Worm (Caenorhabditis elegans) whole organism, L3 larva: ENCODE measurements around the gene pqn-27.

ENCODE experiments used
- R02D3.7 ChIP-seq: fragments of 150-350 bp; optimal IDR thresholded peaks from 2 replicates; lab custom pipeline; 2014; ENCODE audit warnings: missing biosample characterization, missing genetic modification characterization
- ZK546.5 ChIP-seq: sonication (generic microtip); optimal IDR thresholded peaks from 2 replicates; lab custom pipeline; 2017; ENCODE audit warnings: missing biosample characterization, missing genetic modification characterization
- aly-2 ChIP-seq: fragments of 150-350 bp; optimal IDR thresholded peaks from 2 replicates; lab custom pipeline; 2014; ENCODE audit warnings: missing biosample characterization, missing genetic modification characterization
- ama-1 ChIP-seq: fragments of 150-350 bp; optimal IDR thresholded peaks from 2 replicates; lab custom pipeline; 2018
- ceh-16 ChIP-seq: sonication (generic microtip); optimal IDR thresholded peaks from 2 replicates; lab custom pipeline; 2017; ENCODE audit warnings: missing biosample characterization, missing genetic modification characterization
- ceh-28 ChIP-seq: fragments of 150-350 bp; optimal IDR thresholded peaks from 2 replicates; lab custom pipeline; 2014; ENCODE audit warnings: missing biosample characterization, missing genetic modification reagents, missing genetic modification characterization
- ceh-82 ChIP-seq: fragments of 150-350 bp; optimal IDR thresholded peaks from 2 replicates; lab custom pipeline; 2014; ENCODE audit warnings: missing biosample characterization, missing genetic modification characterization
- ceh-9 ChIP-seq: sonication (generic microtip); optimal IDR thresholded peaks from 2 replicates; lab custom pipeline; 2018; ENCODE audit warnings: missing biosample characterization, missing genetic modification characterization
- daf-12 ChIP-seq: fragments of 150-350 bp; optimal IDR thresholded peaks from 2 replicates; lab custom pipeline; 2014; ENCODE audit warnings: missing biosample characterization, missing genetic modification reagents, missing genetic modification characterization
- egl-27 ChIP-seq: sonication (generic microtip); optimal IDR thresholded peaks from 4 replicates; lab custom pipeline; 2017; ENCODE audit warnings: missing biosample characterization, missing genetic modification reagents, missing genetic modification characterization
- egl-5 ChIP-seq: fragments of 150-350 bp; optimal IDR thresholded peaks from 2 replicates; lab custom pipeline; 2017; ENCODE audit warnings: missing biosample characterization, missing genetic modification reagents, missing genetic modification characterization, inconsistent platforms
- elt-1 ChIP-seq: fragments of 150-350 bp; optimal IDR thresholded peaks from 2 replicates; lab custom pipeline; 2014; ENCODE audit warnings: missing biosample characterization, missing genetic modification characterization
- elt-2 ChIP-seq: sonication (generic microtip); optimal IDR thresholded peaks from 2 replicates; lab custom pipeline; 2016; ENCODE audit warnings: missing genetic modification reagents, mild to moderate bottlenecking, missing genetic modification characterization, missing compliant biosample characterization
- elt-3 ChIP-seq, 3 experiments: fragments of 150-350 bp in 1 of 3; sonication (generic microtip) in 2 of 3; optimal IDR thresholded peaks; 2 replicates in 2 of 3; 4 replicates in 1 of 3; lab custom pipeline; 2014 to 2017; ENCODE audit warnings: missing biosample characterization in 3 of 3, missing genetic modification characterization in 3 of 3
- fkh-10 ChIP-seq: sonication (generic microtip); optimal IDR thresholded peaks from 2 replicates; lab custom pipeline; 2017; ENCODE audit warnings: missing biosample characterization, missing genetic modification reagents, missing genetic modification characterization
- fkh-2 ChIP-seq: fragments of 150-350 bp; optimal IDR thresholded peaks from 2 replicates; lab custom pipeline; 2014; ENCODE audit warnings: missing biosample characterization, missing genetic modification reagents, missing genetic modification characterization
- fos-1 ChIP-seq: fragments of 150-350 bp; optimal IDR thresholded peaks from 2 replicates; lab custom pipeline; 2014; ENCODE audit warnings: missing biosample characterization, missing genetic modification characterization
- hmg-11 ChIP-seq: sonication (generic microtip); optimal IDR thresholded peaks from 2 replicates; lab custom pipeline; 2016; ENCODE audit warnings: missing genetic modification characterization, missing compliant biosample characterization
- jun-1 ChIP-seq: fragments of 150-350 bp; optimal IDR thresholded peaks from 2 replicates; lab custom pipeline; 2014; ENCODE audit warnings: missing biosample characterization, missing genetic modification reagents, missing genetic modification characterization
- lin-15B ChIP-seq: fragments of 150-350 bp; optimal IDR thresholded peaks from 2 replicates; lab custom pipeline; 2014; ENCODE audit warnings: missing biosample characterization, missing genetic modification characterization
- lsy-12 ChIP-seq: sonication (generic microtip); optimal IDR thresholded peaks from 2 replicates; lab custom pipeline; 2016; ENCODE audit warnings: mild to moderate bottlenecking, missing genetic modification characterization, missing compliant biosample characterization
- mdl-1 ChIP-seq: fragments of 150-350 bp; optimal IDR thresholded peaks from 2 replicates; lab custom pipeline; 2014; ENCODE audit warnings: missing biosample characterization, missing genetic modification characterization
- nfya-1 ChIP-seq: sonication (generic microtip); optimal IDR thresholded peaks from 2 replicates; lab custom pipeline; 2017; ENCODE audit warnings: missing genetic modification characterization, mild to moderate bottlenecking, missing compliant biosample characterization, antibody characterized with exemption, moderate library complexity; ENCODE audit not compliant: insufficient read depth
- nhr-12 ChIP-seq: fragments of 150-350 bp; optimal IDR thresholded peaks from 2 replicates; lab custom pipeline; 2014; ENCODE audit warnings: missing biosample characterization, missing genetic modification characterization
- nhr-23 ChIP-seq: fragments of 150-350 bp; optimal IDR thresholded peaks from 2 replicates; lab custom pipeline; 2014; ENCODE audit warnings: missing biosample characterization, missing genetic modification reagents, missing genetic modification characterization
- nhr-237 ChIP-seq: fragments of 150-350 bp; optimal IDR thresholded peaks from 2 replicates; lab custom pipeline; 2014; ENCODE audit warnings: missing biosample characterization, missing genetic modification characterization
- nhr-25 ChIP-seq: sonication (generic microtip); optimal IDR thresholded peaks from 2 replicates; lab custom pipeline; 2017; ENCODE audit warnings: missing biosample characterization, missing genetic modification characterization
- nhr-43 ChIP-seq: sonication (generic microtip); optimal IDR thresholded peaks from 2 replicates; lab custom pipeline; 2016; ENCODE audit warnings: mild to moderate bottlenecking, missing genetic modification characterization, missing compliant biosample characterization; ENCODE audit not compliant: poor library complexity, severe bottlenecking
- nhr-67 ChIP-seq: fragments of 150-350 bp; optimal IDR thresholded peaks from 2 replicates; lab custom pipeline; 2014; ENCODE audit warnings: missing biosample characterization, missing genetic modification characterization
- nhr-76 ChIP-seq: fragments of 150-350 bp; sonication (generic microtip); optimal IDR thresholded peaks from 5 replicates; lab custom pipeline; 2014; ENCODE audit warnings: missing biosample characterization, missing genetic modification characterization
- nhr-77 ChIP-seq: fragments of 150-350 bp; optimal IDR thresholded peaks from 2 replicates; lab custom pipeline; 2014; ENCODE audit warnings: missing biosample characterization, missing genetic modification characterization
- pqm-1 ChIP-seq: fragments of 150-350 bp; optimal IDR thresholded peaks from 2 replicates; lab custom pipeline; 2017; ENCODE audit warnings: missing biosample characterization, missing genetic modification characterization, inconsistent platforms
- skn-1 ChIP-seq: fragments of 150-350 bp; optimal IDR thresholded peaks from 2 replicates; lab custom pipeline; 2014; ENCODE audit warnings: missing biosample characterization, missing genetic modification characterization
- snpc-4 ChIP-seq: fragments of 150-350 bp; optimal IDR thresholded peaks from 2 replicates; lab custom pipeline; 2014; ENCODE audit warnings: missing biosample characterization, missing genetic modification characterization
- tbx-2 ChIP-seq: sonication (generic microtip); optimal IDR thresholded peaks from 2 replicates; lab custom pipeline; 2016; ENCODE audit warnings: mild to moderate bottlenecking, missing genetic modification characterization, missing compliant biosample characterization
- unc-39 ChIP-seq: sonication (generic microtip); optimal IDR thresholded peaks from 4 replicates; lab custom pipeline; 2017; ENCODE audit warnings: missing biosample characterization, missing genetic modification characterization
- zag-1 ChIP-seq: fragments of 150-350 bp; optimal IDR thresholded peaks from 2 replicates; lab custom pipeline; 2014; ENCODE audit warnings: missing biosample characterization, missing genetic modification characterization
- ztf-4 ChIP-seq: fragments of 150-350 bp; optimal IDR thresholded peaks from 2 replicates; lab custom pipeline; 2014; ENCODE audit warnings: missing biosample characterization, missing genetic modification characterization

pqn-27 gene

DNA sequence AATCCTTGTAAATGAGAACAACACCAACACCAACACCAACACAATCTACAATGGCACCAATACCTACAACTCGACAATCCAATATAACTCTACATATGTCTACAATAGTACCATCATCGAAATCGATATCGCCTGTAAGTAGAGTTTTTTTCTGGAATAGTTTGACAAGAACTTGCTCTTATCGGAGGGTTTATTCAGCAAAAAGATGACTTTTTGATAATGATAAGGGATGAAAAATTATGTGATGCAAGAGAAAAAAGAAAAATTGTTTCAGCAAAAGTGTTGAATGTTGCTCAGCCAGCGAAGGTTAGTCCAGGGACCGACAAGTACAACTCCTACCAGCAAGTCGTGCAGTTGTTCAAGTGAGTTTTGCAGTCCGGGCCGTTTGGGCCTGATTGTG lies 48.2 kb upstream of the pqn-27 start:
- TF ChIP-seq nhr-76: no peak
- TF ChIP-seq elt-2 (tag; lab: Kevin White, UChicago): peak; percentile 56
- TF ChIP-seq pqm-1 (tag; lab: Kevin White, UChicago): peak; percentile 1
- TF ChIP-seq ztf-4 (tag; lab: Kevin White, UChicago): no peak
- TF ChIP-seq ceh-28 (tag; lab: Kevin White, UChicago): no peak

DNA sequence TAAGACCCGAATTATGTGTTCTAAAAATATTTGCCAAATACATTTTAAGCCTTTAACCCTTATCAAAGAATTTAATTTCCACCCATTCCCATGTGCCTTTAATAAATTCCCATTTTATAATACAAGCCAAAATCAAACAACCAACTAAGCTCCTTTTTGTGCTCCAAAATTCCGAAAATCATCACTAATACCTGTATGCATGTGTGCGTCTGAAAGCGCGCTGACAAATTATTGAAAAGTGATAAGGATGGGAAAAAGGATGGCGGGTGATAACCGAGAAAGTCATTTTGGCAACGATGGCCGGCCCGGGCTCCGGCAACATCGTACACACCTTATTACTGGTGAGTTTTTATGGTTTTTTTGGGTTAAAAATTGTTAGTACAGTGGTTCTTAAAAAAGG lies 47.1 kb upstream of the pqn-27 start, which contains the start of gene nep-17:
Gene nep-17 (plus strand): TSS at position 285 of the 400 bp plus-strand sequence.
- peak; percentile 80 for TF ChIP-seq pqm-1 (tag; lab: Kevin White, UChicago)
- TF ChIP-seq fkh-10: no peak
- no peak for TF ChIP-seq elt-3 (tag; optimal IDR thresholded peaks at IDR 0.05; lab: Kevin White, UChicago)
- TF ChIP-seq elt-2 (tag; lab: Kevin White, UChicago): peak; percentile 82
- TF ChIP-seq skn-1 (tag; lab: Kevin White, UChicago): peak; percentile 66
- TF ChIP-seq ceh-9 (tag; lab: Kevin White, UChicago): no peak

DNA sequence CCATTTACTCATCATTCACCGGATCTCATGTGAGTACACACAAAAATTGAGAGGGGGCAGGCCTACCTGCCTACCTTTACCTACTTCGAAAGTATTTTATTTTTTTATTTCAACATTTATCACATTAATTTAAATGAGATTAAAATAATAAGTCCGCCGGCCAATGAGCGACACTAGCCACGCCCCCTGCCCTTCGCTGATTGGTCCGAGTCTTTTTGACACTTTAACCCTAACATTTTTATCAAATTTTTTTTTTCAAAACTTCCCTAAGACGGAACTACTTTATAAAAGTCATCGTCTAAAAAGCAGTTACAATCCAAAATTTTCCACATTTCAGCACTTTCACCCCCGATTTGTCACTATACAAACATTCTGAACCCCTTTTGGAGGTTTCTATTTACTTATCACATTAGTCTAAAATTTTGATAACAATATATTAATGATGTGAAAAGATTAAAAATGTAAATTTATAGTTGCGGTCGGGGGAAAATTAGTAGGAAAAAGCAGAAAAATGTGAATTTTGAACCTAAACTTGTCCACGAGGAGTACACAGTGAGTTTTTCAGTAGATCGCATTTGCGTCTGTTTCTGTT lies 45.6 kb upstream of the pqn-27 start:
- TF ChIP-seq lsy-12 (no peak), ztf-4 (tag; lab: Kevin White, UChicago) (no peak), ceh-82 (tag; lab: Kevin White, UChicago) (no peak), pqm-1 (tag; lab: Kevin White, UChicago) (peak; percentile 58), aly-2 (tag; lab: Kevin White, UChicago) (no peak), tbx-2 (tag; lab: Kevin White, UChicago) (no peak), nhr-77 (tag; lab: Kevin White, UChicago) (no peak), elt-1 (no peak), ama-1 (lab: Kevin White, UChicago) (no peak), nhr-23 (tag; lab: Kevin White, UChicago) (no peak), skn-1 (tag; lab: Kevin White, UChicago) (peak; percentile 18), nhr-67 (no peak), elt-2 (tag; lab: Kevin White, UChicago) (peak; percentile 64), ZK546.5 (no peak), ceh-16 (tag; lab: Kevin White, UChicago) (no peak), lin-15B (tag; lab: Kevin White, UChicago) (no peak), nhr-237 (tag; lab: Kevin White, UChicago) (no peak), nfya-1 (tag; lab: Kevin White, UChicago) (peak; percentile 76), egl-27 (no peak), fos-1 (tag; lab: Kevin White, UChicago) (no peak), mdl-1 (no peak), elt-3 (tag; optimal IDR thresholded peaks at IDR 0.05; lab: Kevin White, UChicago) (no peak), egl-5 (tag; lab: Kevin White, UChicago) (no peak), nhr-12 (tag; lab: Kevin White, UChicago) (no peak), daf-12 (tag; lab: Kevin White, UChicago) (no peak), fkh-2 (no peak), nhr-25 (no peak), nhr-76 (no peak), fkh-10 (no peak), zag-1 (no peak), unc-39 (no peak), R02D3.7 (tag; lab: Kevin White, UChicago) (no peak), nhr-43 (tag; lab: Kevin White, UChicago) (no peak), hmg-11 (tag; lab: Kevin White, UChicago) (no peak)

DNA sequence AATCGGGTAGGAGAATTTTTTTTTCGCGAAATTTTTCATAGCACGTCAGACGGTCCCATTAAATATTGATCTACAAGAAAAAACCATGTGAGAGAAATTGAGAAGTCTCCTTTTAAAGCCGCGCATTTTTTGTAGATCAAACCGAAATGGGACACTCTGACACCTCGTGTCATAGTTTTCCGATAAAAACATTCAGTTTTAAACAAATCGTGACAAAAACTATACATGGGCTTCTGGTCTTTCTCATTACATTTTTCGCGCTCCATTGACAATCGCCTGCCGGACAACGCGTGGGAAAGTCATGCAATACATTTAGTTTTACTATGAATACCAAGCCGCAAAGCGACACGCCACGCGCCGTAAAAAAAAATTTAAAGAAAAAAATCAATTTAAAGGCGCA lies 44.9 kb upstream of the pqn-27 start:
- TF ChIP-seq skn-1 (tag; lab: Kevin White, UChicago): no peak
- TF ChIP-seq nhr-237 (tag; lab: Kevin White, UChicago): no peak
- no peak for TF ChIP-seq jun-1
- TF ChIP-seq egl-5 (tag; lab: Kevin White, UChicago): no peak
- no peak for TF ChIP-seq pqm-1 (tag; lab: Kevin White, UChicago)
- no peak for TF ChIP-seq ceh-82 (tag; lab: Kevin White, UChicago)
- no peak for TF ChIP-seq nhr-77 (tag; lab: Kevin White, UChicago)
- no peak for TF ChIP-seq nhr-12 (tag; lab: Kevin White, UChicago)
- TF ChIP-seq nhr-67: no peak
- TF ChIP-seq elt-2 (tag; lab: Kevin White, UChicago): no peak
- no peak for TF ChIP-seq snpc-4
